Worm (Caenorhabditis elegans): ENCODE data around the gene Y17G7B.21.

- TF ChIP-seq aly-2 (tag; optimal IDR thresholded peaks at IDR 0.05): no peak
- no peak for TF ChIP-seq ces-1 (GFP tag; optimal IDR thresholded peaks at IDR 0.05)
- no peak for TF ChIP-seq nhr-90 (tag; optimal IDR thresholded peaks at IDR 0.05; ENCODE audit: poor library complexity)
- TF ChIP-seq ztf-4 (tag; optimal IDR thresholded peaks at IDR 0.05): no peak
- TF ChIP-seq aha-1 (tag; optimal IDR thresholded peaks at IDR 0.05): no peak
- TF ChIP-seq sptf-1 (tag; optimal IDR thresholded peaks at IDR 0.05): no peak
These were observed 28.5 kb upstream of the Y17G7B.21 start for ce11 chrII:12005981-12006380.

All from whole organism, L1 larva.